Worm (Caenorhabditis elegans): ENCODE data around the gene T08G2.2.

T08G2.2 gene

ce11 chrX:17180135-17180534 lies 29.0 kb downstream of the T08G2.2 start:
- TF ChIP-seq C06A6.2 (GFP tag; conservative IDR thresholded peaks at IDR 0.05) (no peak), tbx-9 (tag; optimal IDR thresholded peaks at IDR 0.05; ENCODE audit: borderline replicate concordance) (no peak), sdz-38 (tag; optimal IDR thresholded peaks at IDR 0.05) (no peak), B0019.2 (GFP tag; conservative IDR thresholded peaks at IDR 0.05) (no peak), bed-2 (GFP tag; IDR thresholded peaks at IDR 0.05) (no peak), snpc-4 (GFP tag; optimal IDR thresholded peaks at IDR 0.05) (no peak), snpc-4 (tag; optimal IDR thresholded peaks at IDR 0.05) (no peak), ama-1 (optimal IDR thresholded peaks at IDR 0.05) (no peak), ama-1 (GFP tag; optimal IDR thresholded peaks at IDR 0.05) (no peak), F55B11.4 (tag; optimal IDR thresholded peaks at IDR 0.05; ENCODE audit: borderline replicate concordance, insufficient read depth) (no peak)

ce11 chrX:17178239-17178638 lies 30.9 kb downstream of the T08G2.2 start, which contains the start of gene B0302.2:
TSS of gene B0302.2 (plus strand) at chrX:17178539.
- no peak for TF ChIP-seq ama-1 (optimal IDR thresholded peaks at IDR 0.05)
- TF ChIP-seq ama-1 (GFP tag; optimal IDR thresholded peaks at IDR 0.05), result no peak

- TF ChIP-seq ztf-28 (GFP tag; IDR thresholded peaks at IDR 0.05), result no peak
- TF ChIP-seq dpff-1 (tag; optimal IDR thresholded peaks at IDR 0.05), result no peak
- no peak for TF ChIP-seq snpc-3.4 (tag; optimal IDR thresholded peaks at IDR 0.05)
- no peak for TF ChIP-seq mes-4 (tag; optimal IDR thresholded peaks at IDR 0.05)
- TF ChIP-seq rpc-1 (optimal IDR thresholded peaks at IDR 0.05), result no peak
- TF ChIP-seq rpc-1 (tag; optimal IDR thresholded peaks at IDR 0.05), result no peak
- no peak for TF ChIP-seq snpc-1.3 (tag; optimal IDR thresholded peaks at IDR 0.05; ENCODE audit: insufficient read depth)
- no peak for TF ChIP-seq lin-40 (tag; optimal IDR thresholded peaks at IDR 0.05)
- TF ChIP-seq attf-6 (GFP tag; IDR thresholded peaks at IDR 0.05), result no peak
- no peak for TF ChIP-seq ekl-4 (GFP tag; IDR thresholded peaks at IDR 0.05)
- no peak for TF ChIP-seq ama-1 (optimal IDR thresholded peaks at IDR 0.05)
- TF ChIP-seq ama-1 (GFP tag; optimal IDR thresholded peaks at IDR 0.05), result no peak
- TF ChIP-seq B0019.2 (GFP tag; conservative IDR thresholded peaks at IDR 0.05), result no peak
- TF ChIP-seq ztf-25 (GFP tag; IDR thresholded peaks at IDR 0.05), result no peak
- no peak for TF ChIP-seq K12H6.12 (tag; optimal IDR thresholded peaks at IDR 0.05)
- TF ChIP-seq Y95B8A.8 (GFP tag; IDR thresholded peaks at IDR 0.05), result no peak
- no peak for TF ChIP-seq pbrm-1 (GFP tag; IDR thresholded peaks at IDR 0.05)
- no peak for TF ChIP-seq athp-1 (tag; optimal IDR thresholded peaks at IDR 0.05)
Observed at ce11 chrX:17176677-17177076, 32.5 kb downstream of the T08G2.2 start, which contains the start of gene B0302.4. TSS of gene B0302.4 (minus strand) at chrX:17176777.

ce11 chrX:17170401-17170800 lies 38.8 kb downstream of the T08G2.2 start:
- TF ChIP-seq sptf-2 (GFP tag; optimal IDR thresholded peaks at IDR 0.05), result no peak
- TF ChIP-seq ets-4 (GFP tag; optimal IDR thresholded peaks at IDR 0.05), result no peak
- no peak for TF ChIP-seq somi-1 (GFP tag; optimal IDR thresholded peaks at IDR 0.05)
- TF ChIP-seq fkh-3 (tag; optimal IDR thresholded peaks at IDR 0.05), result no peak
- no peak for TF ChIP-seq let-607 (tag; optimal IDR thresholded peaks at IDR 0.05)
- no peak for TF ChIP-seq ekl-4 (GFP tag; IDR thresholded peaks at IDR 0.05)
- no peak for TF ChIP-seq hsf-1 (GFP tag; IDR thresholded peaks at IDR 0.05)
- no peak for TF ChIP-seq madf-3 (GFP tag; IDR thresholded peaks at IDR 0.05)

- no peak for TF ChIP-seq K12H6.12 (tag; optimal IDR thresholded peaks at IDR 0.05)
Observed at ce11 chrX:17168086-17168485, 41.1 kb downstream of the T08G2.2 start.
